Fruit fly (Drosophila melanogaster): ENCODE data around the gene CG14443.
A peak's percentile ranks its signal among the peaks of the same experiment; 100 is the strongest.

Gene CG14443

dm6 chrX:6662876-6663551 lies 29.3 kb downstream of the CG14443 start (continued):
- TF ChIP-seq pb (GFP tag; optimal IDR thresholded peaks at IDR 0.05): peak; percentile 27

DNA sequence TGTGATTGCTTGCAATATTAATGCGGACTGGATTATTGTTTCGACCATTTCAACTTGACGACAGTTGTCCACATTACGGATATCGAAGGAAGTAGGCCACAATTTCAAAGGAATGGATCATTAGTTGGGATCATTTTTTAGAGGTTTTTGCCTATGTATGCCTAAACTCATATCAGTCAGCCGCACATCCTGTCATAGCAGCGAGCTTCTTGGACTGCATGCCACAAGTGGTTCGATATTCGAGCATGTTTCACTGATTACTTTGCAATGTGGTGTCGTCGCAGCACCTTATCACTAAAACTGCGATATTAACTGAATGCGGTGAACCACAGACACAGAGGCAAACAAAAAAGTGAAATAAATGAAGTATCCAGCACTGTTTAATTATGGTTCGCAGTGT lies 30.2 kb downstream of the CG14443 start:
- no peak for TF ChIP-seq CG8359 (GFP tag; optimal IDR thresholded peaks at IDR 0.05; ENCODE audit: borderline replicate concordance)
- TF ChIP-seq CG1603 (tag; optimal IDR thresholded peaks at IDR 0.05): no peak
- no peak for TF ChIP-seq Taf1 (GFP tag; IDR thresholded peaks at IDR 0.05)
- TF ChIP-seq CG18011 (GFP tag; optimal IDR thresholded peaks at IDR 0.05): peak; percentile 92

dm6 chrX:6673637-6674487 lies 40.1 kb downstream of the CG14443 start, which contains the start of the genes CG3198 and Mcm6:
TSS of gene CG3198 (minus strand) at chrX:6673973.
TSS of gene Mcm6 (plus strand) at chrX:6674387.
- TF ChIP-seq CG11247 (GFP tag; IDR thresholded peaks at IDR 0.05) (no peak), inv (GFP tag; IDR thresholded peaks at IDR 0.05; ENCODE audit: partially characterized antibody) (peak; percentile 50; the same call in 1 of the 2 replicates), Doc3 (GFP tag; IDR thresholded peaks at IDR 0.05; ENCODE audit: partially characterized antibody) (peak; percentile 59), Dp (GFP tag; optimal IDR thresholded peaks at IDR 0.05) (peak; percentile 81), lola (GFP tag; optimal IDR thresholded peaks at IDR 0.05) (no peak), CG6791 (GFP tag; IDR thresholded peaks at IDR 0.05; ENCODE audit: partially characterized antibody) (peak; percentile 61; the same call in 2 of the 3 replicates), Hr39 (optimal IDR thresholded peaks at IDR 0.05) (no peak), MESR4 (GFP tag; optimal IDR thresholded peaks at IDR 0.05) (peak; percentile 81), CG6689 (GFP tag; IDR thresholded peaks at IDR 0.05) (0 out of 2 replicates have a peak, but pooled peaks have one; percentile 16), Atf-2 (GFP tag; optimal IDR thresholded peaks at IDR 0.05) (no peak), CG6654 (GFP tag; optimal IDR thresholded peaks at IDR 0.05) (no peak), zen2 (GFP tag; IDR thresholded peaks at IDR 0.05; ENCODE audit: partially characterized antibody) (peak; percentile 48; the same call in 1 of the 3 replicates), CG7963 (GFP tag; IDR thresholded peaks at IDR 0.05; ENCODE audit: partially characterized antibody) (peak; percentile 54; the same call in 1 of the 3 replicates), CG2116 (GFP tag; optimal IDR thresholded peaks at IDR 0.05) (peak; percentile 52), CG42726 (GFP tag; IDR thresholded peaks at IDR 0.05; ENCODE audit: partially characterized antibody) (peak; percentile 32; the same call in 1 of the 2 replicates), E2f1 (GFP tag; IDR thresholded peaks at IDR 0.05) (peak; percentile 89), sens (GFP tag) (peak; percentile 42), CoRest (tag; optimal IDR thresholded peaks at IDR 0.05) (peak; percentile 42), Abd-B (GFP tag; optimal IDR thresholded peaks at IDR 0.05) (no peak), MBD-R2 (GFP tag; IDR thresholded peaks at IDR 0.05) (peak; percentile 43), stwl (tag; optimal IDR thresholded peaks at IDR 0.05) (peak; percentile 37), CG34224 (GFP tag; IDR thresholded peaks at IDR 0.05; ENCODE audit: partially characterized antibody) (peak; percentile 77), Neu2 (GFP tag; optimal IDR thresholded peaks at IDR 0.05; ENCODE audit: borderline replicate concordance) (no peak), knrl (GFP tag; IDR thresholded peaks at IDR 0.05; ENCODE audit: partially characterized antibody) (peak; percentile 65; the same call in 2 of the 3 replicates), CG12391 (tag; optimal IDR thresholded peaks at IDR 0.05) (peak; percentile 29), CG13775 (GFP tag; optimal IDR thresholded peaks at IDR 0.05) (peak; percentile 1), Xbp1 (GFP tag; optimal IDR thresholded peaks at IDR 0.05) (peak; percentile 3), CkIIα-i1 (GFP tag; IDR thresholded peaks at IDR 0.05) (no peak), Bgb (GFP tag; IDR thresholded peaks at IDR 0.05; ENCODE audit: partially characterized antibody) (peak; percentile 52; the same call in 1 of the 2 replicates), BEAF-32 (GFP tag; optimal IDR thresholded peaks at IDR 0.05) (peak; percentile 67), CG30403 (GFP tag; optimal IDR thresholded peaks at IDR 0.05) (peak; percentile 11), CG10267 (tag; optimal IDR thresholded peaks at IDR 0.05) (peak; percentile 28), CG15514 (GFP tag; optimal IDR thresholded peaks at IDR 0.05) (peak; percentile 50), sim (GFP tag; IDR thresholded peaks at IDR 0.05) (no peak), chinmo (GFP tag; IDR thresholded peaks at IDR 0.05; ENCODE audit: partially characterized antibody) (0 out of 4 replicates have a peak, but pooled peaks have one; percentile 54), Asciz (GFP tag; optimal IDR thresholded peaks at IDR 0.05) (no peak)

All from whole organism, embryonic.